Fruit fly (Drosophila melanogaster) whole organism, wandering third instar larva: ENCODE results near the gene ninaE.

Experiments used
- Abd-B ChIP-seq: fragments of >200 bp; optimal IDR thresholded peaks from 2 replicates; lab custom pipeline; 2017; ENCODE audit warnings: missing biosample characterization, missing genetic modification characterization
- CG32264 ChIP-seq: fragments of 200-800 bp; sonication (Bioruptor generic); optimal IDR thresholded peaks from 2 replicates; lab custom pipeline; 2016; ENCODE audit warnings: missing biosample characterization, missing genetic modification characterization
- CG9705 ChIP-seq: fragments of 200-800 bp; sonication (Bioruptor generic); optimal IDR thresholded peaks from 2 replicates; lab custom pipeline; 2018; ENCODE audit warnings: missing biosample characterization, mild to moderate bottlenecking, missing genetic modification characterization
- CrebA ChIP-seq: fragments of 200-800 bp; sonication (Bioruptor generic); optimal IDR thresholded peaks from 2 replicates; lab custom pipeline; 2016; ENCODE audit warnings: missing biosample characterization, mild to moderate bottlenecking, missing genetic modification characterization, borderline replicate concordance
- Dif ChIP-seq: fragments of 200-275, 200-300 bp; sonication (Bioruptor generic); optimal IDR thresholded peaks from 2 replicates; lab custom pipeline; 2018; ENCODE audit warnings: missing biosample characterization, missing genetic modification characterization; ENCODE audit not compliant: partially characterized antibody
- GATAd ChIP-seq: sonication (Bioruptor generic); optimal IDR thresholded peaks from 2 replicates; lab custom pipeline; 2016; ENCODE audit warnings: missing biosample characterization, missing genetic modification characterization
- HLH106 ChIP-seq: fragments of 200-800 bp; optimal IDR thresholded peaks from 3 replicates; lab custom pipeline; 2019; ENCODE audit warnings: missing biosample characterization, mild to moderate bottlenecking, missing genetic modification characterization, moderate library complexity
- Hnf4 ChIP-seq: fragments of 200-800 bp; sonication (Bioruptor generic); optimal IDR thresholded peaks from 2 replicates; lab custom pipeline; 2016; ENCODE audit warnings: missing biosample characterization, mild to moderate bottlenecking, missing genetic modification characterization
- Hr78 ChIP-seq: fragments of >200 bp; optimal IDR thresholded peaks from 2 replicates; lab custom pipeline; 2017; ENCODE audit warnings: missing biosample characterization, missing genetic modification characterization
- Hr83 ChIP-seq: fragments of 200-300 bp; sonication (Bioruptor generic); optimal IDR thresholded peaks from 2 replicates; lab custom pipeline; 2016; ENCODE audit warnings: missing biosample characterization, mild to moderate bottlenecking, missing genetic modification characterization, moderate library complexity; ENCODE audit not compliant: poor library complexity, severe bottlenecking
- Jra ChIP-seq: sonication (Bioruptor generic); optimal IDR thresholded peaks from 2 replicates; lab custom pipeline; 2016; ENCODE audit warnings: missing biosample characterization, missing genetic modification characterization
- Mio ChIP-seq: sonication (Bioruptor generic); optimal IDR thresholded peaks from 2 replicates; lab custom pipeline; 2016; ENCODE audit warnings: missing biosample characterization, missing genetic modification characterization
- Myc ChIP-seq: fragments of >200 bp; optimal IDR thresholded peaks from 2 replicates; lab custom pipeline; 2017
- OdsH ChIP-seq: fragments of 200-800 bp; sonication (Bioruptor generic); optimal IDR thresholded peaks from 2 replicates; lab custom pipeline; 2016; ENCODE audit warnings: missing biosample characterization, mild to moderate bottlenecking, missing genetic modification characterization
- Rel ChIP-seq, 2 experiments: fragments of 200-800 bp; sonication (Bioruptor generic) in 1 of 2; optimal IDR thresholded peaks; 2 replicates in 1 of 2; 3 replicates in 1 of 2; lab custom pipeline; 2016 to 2019; ENCODE audit warnings: mild to moderate bottlenecking in 2 of 2, missing biosample characterization in 2 of 2, missing genetic modification characterization in 2 of 2, moderate library complexity in 1 of 2
- Sp1 ChIP-seq: fragments of 200-800 bp; sonication (Bioruptor generic); optimal IDR thresholded peaks from 3 replicates; lab custom pipeline; 2019; ENCODE audit warnings: missing biosample characterization, mild to moderate bottlenecking, missing genetic modification characterization, moderate library complexity
- Vsx2 ChIP-seq: fragments of 200-300, 225-300 bp; sonication (Bioruptor generic); optimal IDR thresholded peaks from 2 replicates; lab custom pipeline; 2018; ENCODE audit warnings: missing biosample characterization, missing genetic modification characterization; ENCODE audit not compliant: partially characterized antibody
- brk ChIP-seq: fragments of 200-800 bp; sonication (Bioruptor generic); optimal IDR thresholded peaks from 2 replicates; lab custom pipeline; 2016; ENCODE audit warnings: missing biosample characterization, mild to moderate bottlenecking, missing genetic modification characterization
- dmrt93B ChIP-seq: fragments of 200-800 bp; sonication (Bioruptor generic); optimal IDR thresholded peaks from 2 replicates; lab custom pipeline; 2018; ENCODE audit warnings: missing biosample characterization, mild to moderate bottlenecking, missing genetic modification characterization
- dsf ChIP-seq: sonication (Bioruptor generic); optimal IDR thresholded peaks from 2 replicates; lab custom pipeline; 2016; ENCODE audit warnings: missing biosample characterization, missing genetic modification characterization, borderline replicate concordance
- ey ChIP-seq: fragments of 200-800 bp; sonication (Bioruptor generic); optimal IDR thresholded peaks from 2 replicates; lab custom pipeline; 2016; ENCODE audit warnings: missing biosample characterization, missing genetic modification characterization
- foxo ChIP-seq, 2 experiments: fragments of 200-800 bp; sonication (Bioruptor generic); optimal IDR thresholded peaks; 2 replicates in 1 of 2; 3 replicates in 1 of 2; lab custom pipeline; 2016 to 2017; ENCODE audit warnings: missing biosample characterization in 2 of 2, missing genetic modification characterization in 2 of 2
- fru ChIP-seq: fragments of 200-800 bp; sonication (Bioruptor generic); optimal IDR thresholded peaks from 3 replicates; lab custom pipeline; 2016; ENCODE audit warnings: missing biosample characterization, mild to moderate bottlenecking, missing genetic modification characterization
- h ChIP-seq: fragments of 200-800 bp; sonication (Bioruptor generic); optimal IDR thresholded peaks from 3 replicates; lab custom pipeline; 2016; ENCODE audit warnings: missing biosample characterization, mild to moderate bottlenecking, missing genetic modification characterization
- jim ChIP-seq: fragments of 175-275, 200-325 bp; sonication (Bioruptor generic); optimal IDR thresholded peaks from 2 replicates; lab custom pipeline; 2016; ENCODE audit warnings: missing biosample characterization, mild to moderate bottlenecking, missing genetic modification characterization
- lola ChIP-seq: fragments of >200 bp; optimal IDR thresholded peaks from 2 replicates; lab custom pipeline; 2017; ENCODE audit warnings: missing biosample characterization, missing genetic modification characterization
- pan ChIP-seq: fragments of >200 bp; optimal IDR thresholded peaks from 2 replicates; lab custom pipeline; 2017
- psq ChIP-seq: fragments of 200-800 bp; sonication (Bioruptor generic); optimal IDR thresholded peaks from 3 replicates; lab custom pipeline; 2017; ENCODE audit warnings: missing biosample characterization, mild to moderate bottlenecking, missing genetic modification characterization, moderate library complexity
- rgr ChIP-seq: fragments of 200-800 bp; sonication (Bioruptor generic); optimal IDR thresholded peaks from 3 replicates; lab custom pipeline; 2016; ENCODE audit warnings: missing biosample characterization, mild to moderate bottlenecking, missing genetic modification characterization
- sage ChIP-seq: fragments of 200-800 bp; sonication (Bioruptor generic); optimal IDR thresholded peaks from 2 replicates; lab custom pipeline; 2016; ENCODE audit warnings: missing biosample characterization, mild to moderate bottlenecking, missing genetic modification characterization
- tai ChIP-seq: sonication (Bioruptor generic); optimal IDR thresholded peaks from 2 replicates; lab custom pipeline; 2016; ENCODE audit warnings: missing biosample characterization, missing genetic modification characterization
- usp ChIP-seq: fragments of >200 bp; optimal IDR thresholded peaks from 2 replicates; lab custom pipeline; 2017; ENCODE audit warnings: missing biosample characterization, missing genetic modification characterization
- woc ChIP-seq: sonication (Bioruptor generic); optimal IDR thresholded peaks from 2 replicates; lab custom pipeline; 2016; ENCODE audit warnings: missing biosample characterization, mild to moderate bottlenecking, missing genetic modification characterization

Gene ninaE

dm6 chr3R:19888156-19888784 lies at the start of gene ninaE:
Gene ninaE, minus strand, starts transcription at chr3R:19888206.
- TF ChIP-seq CrebA (GFP tag; lab: Kevin White, UChicago) (no peak), Jra (GFP tag; lab: Kevin White, UChicago) (no peak), lola (GFP tag; lab: Kevin White, UChicago) (no peak), Hr83 (GFP tag; lab: Kevin White, UChicago) (no peak), Vsx2 (GFP tag; lab: Kevin White, UChicago) (no peak), pan (lab: Kevin White, UChicago) (no peak), OdsH (GFP tag; lab: Kevin White, UChicago) (no peak), jim (GFP tag; lab: Kevin White, UChicago) (no peak), Rel (GFP tag; optimal IDR thresholded peaks at IDR 0.05; lab: Kevin White, UChicago) (no peak), Rel (tag; optimal IDR thresholded peaks at IDR 0.05; lab: Kevin White, UChicago) (no peak), HLH106 (tag; lab: Kevin White, UChicago) (no peak), Myc (lab: Kevin White, UChicago) (no peak), Abd-B (no peak), h (no peak), dsf (GFP tag; lab: Kevin White, UChicago) (no peak), Hnf4 (GFP tag; lab: Kevin White, UChicago) (no peak), rgr (GFP tag; lab: Kevin White, UChicago) (no peak), tai (no peak)

dm6 chr3R:19935777-19936125 lies 47.7 kb upstream of the ninaE start:
- no peak for TF ChIP-seq CG32264 (GFP tag; lab: Kevin White, UChicago)
- TF ChIP-seq Myc (lab: Kevin White, UChicago), result no peak
- no peak for TF ChIP-seq brk
- TF ChIP-seq dmrt93B (GFP tag; lab: Kevin White, UChicago), result no peak
- TF ChIP-seq dsf (GFP tag; lab: Kevin White, UChicago), result no peak
- no peak for TF ChIP-seq fru (GFP tag; lab: Kevin White, UChicago)
- TF ChIP-seq Sp1 (GFP tag; lab: Kevin White, UChicago), result no peak
- TF ChIP-seq tai, result no peak
- TF ChIP-seq lola (GFP tag; lab: Kevin White, UChicago), result no peak
- TF ChIP-seq usp, result no peak
- TF ChIP-seq Dif, result no peak
- TF ChIP-seq sage (GFP tag; lab: Kevin White, UChicago), result no peak
- no peak for TF ChIP-seq Hnf4 (GFP tag; lab: Kevin White, UChicago)
- TF ChIP-seq foxo (GFP tag; optimal IDR thresholded peaks at IDR 0.05; lab: Kevin White, UChicago), result no peak
- TF ChIP-seq CG9705 (GFP tag; lab: Kevin White, UChicago), result no peak
- TF ChIP-seq psq (GFP tag; lab: Kevin White, UChicago), result no peak
- TF ChIP-seq woc (GFP tag; lab: Kevin White, UChicago), result no peak
- no peak for TF ChIP-seq Hr78 (GFP tag; lab: Kevin White, UChicago)
- TF ChIP-seq ey (GFP tag; lab: Kevin White, UChicago), result no peak

- no peak for TF ChIP-seq Sp1 (GFP tag; lab: Kevin White, UChicago)
- TF ChIP-seq Mio (GFP tag; lab: Kevin White, UChicago), result no peak
- TF ChIP-seq Hr78 (GFP tag; lab: Kevin White, UChicago), result no peak
- no peak for TF ChIP-seq lola (GFP tag; lab: Kevin White, UChicago)
- TF ChIP-seq Dif, result no peak
- TF ChIP-seq GATAd (GFP tag; lab: Kevin White, UChicago), result no peak
- TF ChIP-seq Hnf4 (GFP tag; lab: Kevin White, UChicago), result no peak
- TF ChIP-seq Abd-B, result no peak
- TF ChIP-seq woc (GFP tag; lab: Kevin White, UChicago), result no peak
These were observed 47.1 kb upstream of the ninaE start, which contains the start of gene mira for dm6 chr3R:19934840-19935776. Gene mira, minus strand, starts transcription at chr3R:19935120.
